Worm (Caenorhabditis elegans): ENCODE measurements around the gene aqp-10.

ce11 chrII:9797664-9798063, 28.0 kb upstream of the aqp-10 start, which contains the start of gene cyp-13A4:
- TF ChIP-seq R02D3.7 (tag; optimal IDR thresholded peaks at IDR 0.05): no peak
- TF ChIP-seq F26F4.8 (GFP tag; conservative IDR thresholded peaks at IDR 0.05): no peak
- TF ChIP-seq madf-9 (GFP tag; conservative IDR thresholded peaks at IDR 0.05): no peak
- no peak for TF ChIP-seq daf-12 (tag; optimal IDR thresholded peaks at IDR 0.05)
- TF ChIP-seq nhr-6 (tag; optimal IDR thresholded peaks at IDR 0.05): no peak
- TF ChIP-seq spr-3 (GFP tag; optimal IDR thresholded peaks at IDR 0.05): no peak
- no peak for TF ChIP-seq nhr-25 (tag; optimal IDR thresholded peaks at IDR 0.05; ENCODE audit: borderline replicate concordance, insufficient read depth)
- no peak for TF ChIP-seq egl-27 (tag; optimal IDR thresholded peaks at IDR 0.05)
- TF ChIP-seq lin-39 (tag; optimal IDR thresholded peaks at IDR 0.05): no peak
- no peak for TF ChIP-seq ceh-82 (tag; optimal IDR thresholded peaks at IDR 0.05)
- TF ChIP-seq nhr-237 (tag; optimal IDR thresholded peaks at IDR 0.05): no peak
- TF ChIP-seq skn-1 (tag; optimal IDR thresholded peaks at IDR 0.05): no peak
- TF ChIP-seq nhr-10 (tag; optimal IDR thresholded peaks at IDR 0.05): no peak
